Fruit fly (Drosophila melanogaster): ENCODE measurements around the gene CG3213.

DNA sequence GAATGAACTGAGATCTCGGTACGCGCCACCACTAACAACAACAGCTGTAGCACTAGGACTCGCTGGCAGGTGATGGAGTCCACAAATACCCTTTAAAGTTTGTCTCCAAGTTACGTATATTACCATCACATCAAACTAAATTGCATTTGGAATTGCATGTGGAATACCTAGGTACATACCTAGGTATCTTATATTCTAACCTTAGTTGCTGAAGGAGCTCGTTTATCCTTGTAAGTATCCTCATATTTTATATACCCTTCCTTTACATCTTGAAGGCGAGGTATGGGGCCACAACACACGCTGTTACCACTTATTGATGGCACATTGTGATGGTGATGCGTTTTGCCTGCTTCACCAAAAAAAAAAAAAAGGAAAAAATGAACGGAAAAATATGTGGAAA is 47.9 kb upstream of the CG3213 start:
- no peak for TF ChIP-seq Hr78 (GFP tag; optimal IDR thresholded peaks at IDR 0.05)
- TF ChIP-seq psq (GFP tag; optimal IDR thresholded peaks at IDR 0.05), result no peak
- no peak for TF ChIP-seq CG32264 (GFP tag; optimal IDR thresholded peaks at IDR 0.05)
- no peak for TF ChIP-seq dmrt93B (GFP tag; optimal IDR thresholded peaks at IDR 0.05)
- no peak for TF ChIP-seq Hr83 (GFP tag; optimal IDR thresholded peaks at IDR 0.05; ENCODE audit: poor library complexity, severe bottlenecking)
- no peak for TF ChIP-seq sage (GFP tag; optimal IDR thresholded peaks at IDR 0.05)
- no peak for TF ChIP-seq br (GFP tag; optimal IDR thresholded peaks at IDR 0.05)
- TF ChIP-seq rgr (GFP tag; optimal IDR thresholded peaks at IDR 0.05), result no peak
- TF ChIP-seq usp (GFP tag; optimal IDR thresholded peaks at IDR 0.05), result no peak
- no peak for TF ChIP-seq dsf (GFP tag; optimal IDR thresholded peaks at IDR 0.05; ENCODE audit: borderline replicate concordance)
- peak; percentile 52 for TF ChIP-seq h (GFP tag; optimal IDR thresholded peaks at IDR 0.05)
- TF ChIP-seq N (GFP tag; optimal IDR thresholded peaks at IDR 0.05), result no peak
- TF ChIP-seq Sp1 (GFP tag; optimal IDR thresholded peaks at IDR 0.05), result no peak
- TF ChIP-seq jim (GFP tag; optimal IDR thresholded peaks at IDR 0.05), result no peak

Data from whole organism, wandering third instar larva.